Worm (Caenorhabditis elegans) whole organism, mixed stage, embryonic: ENCODE data around the gene ZK686.2.

ENCODE experiments used
- M03D4.4 ChIP-seq: sonication (generic microtip); optimal IDR thresholded peaks from 2 replicates; lab custom pipeline; 2017; ENCODE audit warnings: mild to moderate bottlenecking, missing genetic modification characterization, missing compliant biosample characterization
- bed-3 ChIP-seq: fragments of 200-800 bp; sonication (Bioruptor generic); optimal IDR thresholded peaks from 3 replicates; lab custom pipeline; 2018; ENCODE audit warnings: mild to moderate bottlenecking, missing genetic modification characterization, moderate library complexity, missing compliant biosample characterization
- blmp-1 ChIP-seq: fragments of 150-350 bp; optimal IDR thresholded peaks from 2 replicates; lab custom pipeline; 2014; ENCODE audit warnings: missing biosample characterization, missing genetic modification characterization
- ceh-39 ChIP-seq: fragments of 150-350 bp; optimal IDR thresholded peaks from 2 replicates; lab custom pipeline; 2014; ENCODE audit warnings: missing biosample characterization, missing genetic modification characterization
- ceh-43 ChIP-seq: fragments of 200-800 bp; sonication (Bioruptor generic); optimal IDR thresholded peaks from 2 replicates; lab custom pipeline; 2018; ENCODE audit warnings: mild to moderate bottlenecking, missing genetic modification characterization, moderate library complexity, missing compliant biosample characterization
- ceh-83 ChIP-seq: fragments of 200-800 bp; sonication (Bioruptor generic); optimal IDR thresholded peaks from 2 replicates; lab custom pipeline; 2018; ENCODE audit warnings: mild to moderate bottlenecking, missing genetic modification characterization, missing compliant biosample characterization
- ces-1 ChIP-seq: fragments of 150-350 bp; optimal IDR thresholded peaks from 2 replicates; lab custom pipeline; 2014; ENCODE audit warnings: missing biosample characterization, missing genetic modification reagents, missing genetic modification characterization
- cnd-1 ChIP-seq: fragments of 200-800 bp; sonication (Bioruptor generic); optimal IDR thresholded peaks from 2 replicates; lab custom pipeline; 2018; ENCODE audit warnings: mild to moderate bottlenecking, missing genetic modification characterization, missing compliant biosample characterization
- drap-1 ChIP-seq: fragments of 200-800 bp; sonication (Bioruptor generic); optimal IDR thresholded peaks from 3 replicates; lab custom pipeline; 2018; ENCODE audit warnings: mild to moderate bottlenecking, missing genetic modification characterization, missing compliant biosample characterization
- elt-1 ChIP-seq: sonication (generic microtip); optimal IDR thresholded peaks from 2 replicates; lab custom pipeline; 2017; ENCODE audit warnings: missing genetic modification characterization, mild to moderate bottlenecking, missing compliant biosample characterization, antibody characterized with exemption, moderate library complexity, borderline replicate concordance; ENCODE audit not compliant: insufficient read depth
- elt-3 ChIP-seq: fragments of 150-350 bp; optimal IDR thresholded peaks from 2 replicates; lab custom pipeline; 2014; ENCODE audit warnings: missing biosample characterization, missing genetic modification characterization
- flh-1 ChIP-seq: fragments of 200-800 bp; sonication (Bioruptor generic); optimal IDR thresholded peaks from 2 replicates; lab custom pipeline; 2018; ENCODE audit warnings: mild to moderate bottlenecking, missing genetic modification characterization, moderate library complexity, missing compliant biosample characterization
- hlh-1 ChIP-seq: fragments of 150-350 bp; optimal IDR thresholded peaks from 2 replicates; lab custom pipeline; 2014; ENCODE audit warnings: missing biosample characterization, missing genetic modification reagents, missing genetic modification characterization
- lin-13 ChIP-seq: fragments of 150-350 bp; optimal IDR thresholded peaks from 2 replicates; lab custom pipeline; 2014; ENCODE audit warnings: missing biosample characterization, missing genetic modification characterization
- lin-32 ChIP-seq: fragments of 200-800 bp; sonication (Bioruptor generic); optimal IDR thresholded peaks from 2 replicates; lab custom pipeline; 2018; ENCODE audit warnings: mild to moderate bottlenecking, missing genetic modification characterization, missing compliant biosample characterization
- lsy-2 ChIP-seq: fragments of 150-350 bp; optimal IDR thresholded peaks from 2 replicates; lab custom pipeline; 2014; ENCODE audit warnings: missing biosample characterization, missing genetic modification characterization
- mab-5 ChIP-seq: fragments of 150-350 bp; optimal IDR thresholded peaks from 2 replicates; lab custom pipeline; 2014; ENCODE audit warnings: missing biosample characterization, missing genetic modification characterization
- mep-1 ChIP-seq: fragments of 150-350 bp; optimal IDR thresholded peaks from 2 replicates; lab custom pipeline; 2017; ENCODE audit warnings: missing biosample characterization, missing genetic modification reagents, missing genetic modification characterization, inconsistent platforms
- mls-2 ChIP-seq: sonication (generic microtip); optimal IDR thresholded peaks from 2 replicates; lab custom pipeline; 2016; ENCODE audit warnings: mild to moderate bottlenecking, missing genetic modification characterization, moderate library complexity, missing compliant biosample characterization
- nhr-2 ChIP-seq: fragments of 150-350 bp; optimal IDR thresholded peaks from 2 replicates; lab custom pipeline; 2014; ENCODE audit warnings: missing biosample characterization, missing genetic modification characterization
- nhr-237 ChIP-seq: fragments of 150-350 bp; optimal IDR thresholded peaks from 2 replicates; lab custom pipeline; 2014; ENCODE audit warnings: missing biosample characterization, missing genetic modification characterization
- nhr-28 ChIP-seq: fragments of 150-350 bp; optimal IDR thresholded peaks from 2 replicates; lab custom pipeline; 2014; ENCODE audit warnings: missing biosample characterization, missing genetic modification characterization
- nhr-76 ChIP-seq: sonication (generic microtip); optimal IDR thresholded peaks from 2 replicates; lab custom pipeline; 2017; ENCODE audit warnings: missing biosample characterization, missing genetic modification characterization
- pha-4 ChIP-seq: fragments of 150-350 bp; optimal IDR thresholded peaks from 2 replicates; lab custom pipeline; 2018; ENCODE audit warnings: missing biosample characterization, missing genetic modification reagents, missing genetic modification characterization
- sem-2 ChIP-seq: fragments of 200-800 bp; sonication (Bioruptor generic); optimal IDR thresholded peaks from 2 replicates; lab custom pipeline; 2018; ENCODE audit warnings: mild to moderate bottlenecking, missing genetic modification characterization, missing compliant biosample characterization
- snpc-4 ChIP-seq: fragments of 150-350 bp; optimal IDR thresholded peaks from 2 replicates; lab custom pipeline; 2014; ENCODE audit warnings: missing biosample characterization, missing genetic modification characterization
- sptf-1 ChIP-seq: sonication (generic microtip); optimal IDR thresholded peaks from 2 replicates; lab custom pipeline; 2017; ENCODE audit warnings: mild to moderate bottlenecking, missing genetic modification characterization, moderate library complexity, missing compliant biosample characterization
- unc-120 ChIP-seq: sonication (generic microtip); optimal IDR thresholded peaks from 2 replicates; lab custom pipeline; 2017; ENCODE audit warnings: missing genetic modification characterization, missing compliant biosample characterization; ENCODE audit not compliant: poor library complexity, severe bottlenecking
- unc-62 ChIP-seq: fragments of 150-350 bp; optimal IDR thresholded peaks from 2 replicates; lab custom pipeline; 2014; ENCODE audit warnings: missing biosample characterization, missing genetic modification reagents, missing genetic modification characterization
- zip-8 ChIP-seq: fragments of 150-350 bp; optimal IDR thresholded peaks from 2 replicates; lab custom pipeline; 2014; ENCODE audit warnings: missing biosample characterization, missing genetic modification characterization
- ztf-11 ChIP-seq: fragments of 150-350 bp; optimal IDR thresholded peaks from 2 replicates; lab custom pipeline; 2014; ENCODE audit warnings: missing biosample characterization, missing genetic modification characterization

The ZK686.2 gene

ce11 chrIII:7779313-7779712 is 13.5 kb upstream of the ZK686.2 start:
- TF ChIP-seq lsy-2 (tag; lab: Kevin White, UChicago) = peak; percentile 27
- no peak for TF ChIP-seq sem-2

ce11 chrIII:7778530-7778929 is 12.7 kb upstream of the ZK686.2 start:
- TF ChIP-seq nhr-28 (tag; lab: Kevin White, UChicago) = no peak
- TF ChIP-seq cnd-1 (tag; lab: Kevin White, UChicago) = no peak
- TF ChIP-seq nhr-2 (tag; lab: Kevin White, UChicago) = peak; percentile 48
- TF ChIP-seq hlh-1 (tag; lab: Kevin White, UChicago) = peak; percentile 88
- TF ChIP-seq mab-5 (tag; lab: Kevin White, UChicago) = peak; percentile 94
- TF ChIP-seq lsy-2 (tag; lab: Kevin White, UChicago) = peak; percentile 88
- peak; percentile 78 for TF ChIP-seq unc-62 (GFP tag; lab: Kevin White, UChicago)

ce11 chrIII:7775983-7776440 is 10.2 kb upstream of the ZK686.2 start, which contains the start of gene bath-15:
TSS of gene bath-15 (minus strand) at chrIII:7776033.
- TF ChIP-seq drap-1 (no peak), nhr-237 (no peak), elt-1 (no peak), ceh-43 (GFP tag; lab: Kevin White, UChicago) (no peak), nhr-76 (tag; lab: Kevin White, UChicago) (no peak), ztf-11 (tag; lab: Kevin White, UChicago) (no peak), ces-1 (GFP tag; lab: Kevin White, UChicago) (no peak), ceh-39 (no peak), ceh-83 (GFP tag; lab: Kevin White, UChicago) (no peak), nhr-28 (tag; lab: Kevin White, UChicago) (no peak), lin-32 (no peak), zip-8 (tag; lab: Kevin White, UChicago) (no peak), pha-4 (tag; lab: Kevin White, UChicago) (no peak)
- TF ChIP-seq, all 35 proteins: peak for 0

- TF ChIP-seq sem-2 = no peak
- TF ChIP-seq ceh-43 (GFP tag; lab: Kevin White, UChicago) = no peak
- no peak for TF ChIP-seq drap-1
- no peak for TF ChIP-seq cnd-1 (tag; lab: Kevin White, UChicago)
- no peak for TF ChIP-seq unc-62 (GFP tag; lab: Kevin White, UChicago)
- no peak for TF ChIP-seq mep-1
- no peak for TF ChIP-seq blmp-1 (tag; lab: Kevin White, UChicago)
- TF ChIP-seq ces-1 (GFP tag; lab: Kevin White, UChicago) = no peak
- TF ChIP-seq lin-13 (tag; lab: Kevin White, UChicago) = no peak
- no peak for TF ChIP-seq lsy-2 (tag; lab: Kevin White, UChicago)
- TF ChIP-seq snpc-4 (tag; lab: Kevin White, UChicago) = no peak
Observed at ce11 chrIII:7773791-7774190, 7.9 kb upstream of the ZK686.2 start.

ce11 chrIII:7772901-7773300 is 7.0 kb upstream of the ZK686.2 start, which contains the start of the genes ZK686.6 and ZK686.1:
TSS of gene ZK686.6 (minus strand) at chrIII:7773001.
TSS of gene ZK686.1 (plus strand) at chrIII:7773134.
- TF ChIP-seq drap-1 (no peak), snpc-4 (tag; lab: Kevin White, UChicago) (no peak), flh-1 (no peak), mab-5 (tag; lab: Kevin White, UChicago) (no peak), zip-8 (tag; lab: Kevin White, UChicago) (no peak), ztf-11 (tag; lab: Kevin White, UChicago) (no peak), mep-1 (no peak), lin-13 (tag; lab: Kevin White, UChicago) (no peak), bed-3 (GFP tag; lab: Kevin White, UChicago) (no peak), unc-120 (tag; lab: Kevin White, UChicago) (no peak), ces-1 (GFP tag; lab: Kevin White, UChicago) (no peak), sptf-1 (tag; lab: Kevin White, UChicago) (no peak), elt-3 (tag; lab: Kevin White, UChicago) (no peak), pha-4 (tag; lab: Kevin White, UChicago) (no peak), M03D4.4 (tag; lab: Kevin White, UChicago) (no peak), mls-2 (tag; lab: Kevin White, UChicago) (no peak), nhr-28 (tag; lab: Kevin White, UChicago) (no peak)
